Fruit fly (Drosophila melanogaster): ENCODE data around the gene Kcmf1.

Kcmf1 gene

dm6 chr3R:9047561-9048465 is 33.1 kb upstream of the Kcmf1 start, which contains the start of gene Rel (continued):
- TF ChIP-seq onecut (GFP tag; IDR thresholded peaks at IDR 0.05) (no peak), grn (GFP tag; optimal IDR thresholded peaks at IDR 0.05) (no peak), her (GFP tag; optimal IDR thresholded peaks at IDR 0.05) (peak; percentile 59), CG3847 (GFP tag; IDR thresholded peaks at IDR 0.05) (no peak), pnt (GFP tag; optimal IDR thresholded peaks at IDR 0.05) (no peak), ewg (GFP tag; optimal IDR thresholded peaks at IDR 0.05) (peak; percentile 49), scrt (GFP tag; optimal IDR thresholded peaks at IDR 0.05) (peak; percentile 45), CoRest (tag; optimal IDR thresholded peaks at IDR 0.05) (peak; percentile 90), NfI (GFP tag; optimal IDR thresholded peaks at IDR 0.05) (peak; percentile 46), CG10209 (GFP tag; optimal IDR thresholded peaks at IDR 0.05) (peak; percentile 74), Sry-δ (GFP tag; optimal IDR thresholded peaks at IDR 0.05) (peak; percentile 68), HmgD (GFP tag; optimal IDR thresholded peaks at IDR 0.05) (no peak), sqz (GFP tag; optimal IDR thresholded peaks at IDR 0.05) (peak; percentile 49), gem (tag; optimal IDR thresholded peaks at IDR 0.05) (peak; percentile 89), CG5245 (GFP tag; optimal IDR thresholded peaks at IDR 0.05) (peak; percentile 45), wdn (GFP tag; IDR thresholded peaks at IDR 0.05) (no peak), Doc2 (GFP tag; IDR thresholded peaks at IDR 0.05) (no peak), CG2116 (GFP tag; optimal IDR thresholded peaks at IDR 0.05) (peak; percentile 33), Rx (GFP tag; IDR thresholded peaks at IDR 0.05) (no peak), CG7357 (GFP tag; IDR thresholded peaks at IDR 0.05) (no peak), D19A (tag; optimal IDR thresholded peaks at IDR 0.05) (peak; percentile 73), B-H1 (GFP tag; IDR thresholded peaks at IDR 0.05) (no peak), ems (GFP tag; optimal IDR thresholded peaks at IDR 0.05) (no peak), Atf6 (GFP tag; IDR thresholded peaks at IDR 0.05) (no peak), gro (GFP tag; optimal IDR thresholded peaks at IDR 0.05) (peak; percentile 83), CG18619 (GFP tag; optimal IDR thresholded peaks at IDR 0.05) (peak; percentile 70), lab (GFP tag; optimal IDR thresholded peaks at IDR 0.05) (peak; percentile 68), CrebB (tag; optimal IDR thresholded peaks at IDR 0.05) (peak; percentile 67), dmrt11E (tag; optimal IDR thresholded peaks at IDR 0.05) (peak; percentile 82), Gsc (GFP tag; IDR thresholded peaks at IDR 0.05) (no peak), CG11085 (GFP tag; IDR thresholded peaks at IDR 0.05) (no peak), mirr (GFP tag; optimal IDR thresholded peaks at IDR 0.05) (peak; percentile 94), CG17912 (GFP tag; optimal IDR thresholded peaks at IDR 0.05) (no peak), grau (tag; optimal IDR thresholded peaks at IDR 0.05) (peak; percentile 85), CG18476 (GFP tag; optimal IDR thresholded peaks at IDR 0.05) (no peak), wek (GFP tag; optimal IDR thresholded peaks at IDR 0.05) (no peak), Stat92E (GFP tag; optimal IDR thresholded peaks at IDR 0.05) (no peak), CG18599 (GFP tag; optimal IDR thresholded peaks at IDR 0.05) (peak; percentile 70), CG8089 (GFP tag; optimal IDR thresholded peaks at IDR 0.05) (peak; percentile 13), fd64A (GFP tag; optimal IDR thresholded peaks at IDR 0.05) (no peak), CG15696 (tag; optimal IDR thresholded peaks at IDR 0.05) (peak; percentile 78), Max (GFP tag; optimal IDR thresholded peaks at IDR 0.05) (peak; percentile 56), Ada2b (GFP tag; IDR thresholded peaks at IDR 0.05) (no peak), CG11504 (tag; optimal IDR thresholded peaks at IDR 0.05) (peak; percentile 82), Six4 (GFP tag; optimal IDR thresholded peaks at IDR 0.05) (peak; percentile 56), Dbx (GFP tag; IDR thresholded peaks at IDR 0.05) (no peak), Spps (tag; optimal IDR thresholded peaks at IDR 0.05) (peak; percentile 32), lilli (GFP tag; optimal IDR thresholded peaks at IDR 0.05) (peak; percentile 55), org-1 (GFP tag; optimal IDR thresholded peaks at IDR 0.05) (peak; percentile 22)
